Worm (Caenorhabditis elegans) whole organism, mixed stage, embryonic: ENCODE results near the gene vit-5.

Experiments used
- lin-13 ChIP-seq: fragments of 150-350 bp; optimal IDR thresholded peaks from 2 replicates; lab custom pipeline; 2014; ENCODE audit warnings: missing biosample characterization, missing genetic modification characterization
- sptf-1 ChIP-seq: sonication (generic microtip); optimal IDR thresholded peaks from 2 replicates; lab custom pipeline; 2017; ENCODE audit warnings: mild to moderate bottlenecking, missing genetic modification characterization, moderate library complexity, missing compliant biosample characterization

- TF ChIP-seq lin-13 (tag; lab: Kevin White, UChicago) (no peak), sptf-1 (tag; lab: Kevin White, UChicago) (no peak)
Observed at ce11 chrX:3380167-3380566, 23.1 kb upstream of the vit-5 start, which contains the start of gene ZK563.7.
